Fruit fly (Drosophila melanogaster): ENCODE data around the gene CG5665.
A peak's percentile ranks its signal among the peaks of the same experiment; 100 is the strongest.

CG5665 gene

dm6 chr3L:20353149-20353548 is 5.2 kb upstream of the CG5665 start, which contains the start of gene CG5618:
TSS of gene CG5618 (plus strand) at chr3L:20353449.
- TF ChIP-seq foxo (GFP tag; optimal IDR thresholded peaks at IDR 0.05) = no peak
- TF ChIP-seq Rel (GFP tag; optimal IDR thresholded peaks at IDR 0.05) = no peak
- TF ChIP-seq Rel (tag; optimal IDR thresholded peaks at IDR 0.05) = no peak
- TF ChIP-seq Vsx2 (GFP tag; optimal IDR thresholded peaks at IDR 0.05; ENCODE audit: partially characterized antibody) = no peak
- TF ChIP-seq jim (GFP tag; optimal IDR thresholded peaks at IDR 0.05) = no peak
- TF ChIP-seq OdsH (GFP tag; optimal IDR thresholded peaks at IDR 0.05) = no peak
- no peak for TF ChIP-seq br (GFP tag; optimal IDR thresholded peaks at IDR 0.05)

dm6 chr3L:20353726-20354332 is 4.5 kb upstream of the CG5665 start:
- TF ChIP-seq CG9705 (GFP tag; optimal IDR thresholded peaks at IDR 0.05) (no peak), psq (GFP tag; optimal IDR thresholded peaks at IDR 0.05) (peak; percentile 12), tai (GFP tag; optimal IDR thresholded peaks at IDR 0.05) (no peak), HLH106 (tag; optimal IDR thresholded peaks at IDR 0.05) (no peak), Hnf4 (GFP tag; optimal IDR thresholded peaks at IDR 0.05) (no peak), dmrt93B (GFP tag; optimal IDR thresholded peaks at IDR 0.05) (no peak), OdsH (GFP tag; optimal IDR thresholded peaks at IDR 0.05) (peak; percentile 15), CrebA (GFP tag; optimal IDR thresholded peaks at IDR 0.05; ENCODE audit: borderline replicate concordance) (no peak), jim (GFP tag; optimal IDR thresholded peaks at IDR 0.05) (no peak), foxo (GFP tag; optimal IDR thresholded peaks at IDR 0.05) (no peak), GATAd (GFP tag; optimal IDR thresholded peaks at IDR 0.05) (no peak), fru (GFP tag; optimal IDR thresholded peaks at IDR 0.05) (peak; percentile 57), Myc (optimal IDR thresholded peaks at IDR 0.05) (no peak), Vsx2 (GFP tag; optimal IDR thresholded peaks at IDR 0.05; ENCODE audit: partially characterized antibody) (no peak), sage (GFP tag; optimal IDR thresholded peaks at IDR 0.05) (no peak), ey (GFP tag; optimal IDR thresholded peaks at IDR 0.05) (peak; percentile 51), dsf (GFP tag; optimal IDR thresholded peaks at IDR 0.05; ENCODE audit: borderline replicate concordance) (no peak), pan (optimal IDR thresholded peaks at IDR 0.05) (no peak), rgr (GFP tag; optimal IDR thresholded peaks at IDR 0.05) (peak; percentile 13), CG32264 (GFP tag; optimal IDR thresholded peaks at IDR 0.05) (no peak), dl (GFP tag; optimal IDR thresholded peaks at IDR 0.05; ENCODE audit: insufficient read depth in 1 of 2, partially characterized antibody in 2 of 2) (no peak), Hr78 (GFP tag; optimal IDR thresholded peaks at IDR 0.05) (no peak), h (GFP tag; optimal IDR thresholded peaks at IDR 0.05) (peak; percentile 42), Rel (GFP tag; optimal IDR thresholded peaks at IDR 0.05) (no peak), Rel (tag; optimal IDR thresholded peaks at IDR 0.05) (peak; percentile 70), Dif (GFP tag; optimal IDR thresholded peaks at IDR 0.05; ENCODE audit: partially characterized antibody) (no peak), brk (GFP tag; optimal IDR thresholded peaks at IDR 0.05) (no peak), lola (GFP tag; optimal IDR thresholded peaks at IDR 0.05) (no peak), sv (GFP tag; optimal IDR thresholded peaks at IDR 0.05) (no peak), usp (GFP tag; optimal IDR thresholded peaks at IDR 0.05) (no peak), Dfd (GFP tag; optimal IDR thresholded peaks at IDR 0.05) (no peak), Hr83 (GFP tag; optimal IDR thresholded peaks at IDR 0.05; ENCODE audit: poor library complexity, severe bottlenecking) (peak; percentile 10), Jra (GFP tag; optimal IDR thresholded peaks at IDR 0.05) (no peak), woc (GFP tag; optimal IDR thresholded peaks at IDR 0.05) (no peak), Mio (GFP tag; optimal IDR thresholded peaks at IDR 0.05) (no peak), Sp1 (GFP tag; optimal IDR thresholded peaks at IDR 0.05) (no peak), Abd-B (GFP tag; optimal IDR thresholded peaks at IDR 0.05) (no peak), br (GFP tag; optimal IDR thresholded peaks at IDR 0.05) (no peak), N (GFP tag; optimal IDR thresholded peaks at IDR 0.05) (no peak)

dm6 chr3L:20354363-20354762 is 3.9 kb upstream of the CG5665 start:
- TF ChIP-seq sage (GFP tag; optimal IDR thresholded peaks at IDR 0.05) (no peak), Hr78 (GFP tag; optimal IDR thresholded peaks at IDR 0.05) (no peak), sv (GFP tag; optimal IDR thresholded peaks at IDR 0.05) (no peak), Rel (GFP tag; optimal IDR thresholded peaks at IDR 0.05) (no peak), Rel (tag; optimal IDR thresholded peaks at IDR 0.05) (no peak), CG9705 (GFP tag; optimal IDR thresholded peaks at IDR 0.05) (no peak), jim (GFP tag; optimal IDR thresholded peaks at IDR 0.05) (no peak), brk (GFP tag; optimal IDR thresholded peaks at IDR 0.05) (no peak), dmrt93B (GFP tag; optimal IDR thresholded peaks at IDR 0.05) (no peak), lola (GFP tag; optimal IDR thresholded peaks at IDR 0.05) (no peak), br (GFP tag; optimal IDR thresholded peaks at IDR 0.05) (no peak), CrebA (GFP tag; optimal IDR thresholded peaks at IDR 0.05; ENCODE audit: borderline replicate concordance) (no peak), Myc (optimal IDR thresholded peaks at IDR 0.05) (no peak), GATAd (GFP tag; optimal IDR thresholded peaks at IDR 0.05) (no peak), fru (GFP tag; optimal IDR thresholded peaks at IDR 0.05) (no peak)
